Worm (Caenorhabditis elegans): ENCODE measurements around the gene C50F4.8.
A peak's percentile ranks its signal among the peaks of the same experiment; 100 is the strongest.

C50F4.8 gene

DNA sequence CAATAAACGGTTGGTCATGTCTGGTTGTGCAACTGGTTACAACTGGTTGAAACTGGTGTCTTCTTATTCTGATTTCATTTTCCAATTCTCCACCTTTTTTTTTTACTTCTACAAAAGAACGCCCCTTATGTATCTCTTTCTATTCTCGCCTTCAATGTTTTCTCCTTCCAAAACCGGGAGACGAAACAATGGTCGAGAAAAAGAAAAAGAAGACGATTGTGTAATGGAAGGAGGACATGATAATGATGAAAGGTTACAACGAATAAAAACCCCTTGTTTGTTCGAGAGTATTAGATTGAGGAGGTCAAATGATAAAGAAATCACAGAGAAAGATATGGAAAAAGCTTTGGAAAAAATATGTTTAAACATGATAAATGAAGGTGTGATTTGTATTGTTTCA, at the start of gene C50F4.8:
TSS of gene C50F4.8 (minus strand) at position 28 of the 400 bp plus-strand sequence.
- no peak for TF ChIP-seq pqm-1 (tag; optimal IDR thresholded peaks at IDR 0.05)
- no peak for TF ChIP-seq ceh-28 (tag; optimal IDR thresholded peaks at IDR 0.05)
- TF ChIP-seq jun-1 (tag; optimal IDR thresholded peaks at IDR 0.05), result no peak
- no peak for TF ChIP-seq ceh-9 (tag; optimal IDR thresholded peaks at IDR 0.05)
- TF ChIP-seq lsy-12 (tag; optimal IDR thresholded peaks at IDR 0.05), result no peak
- TF ChIP-seq nhr-23 (tag; optimal IDR thresholded peaks at IDR 0.05), result peak; percentile 55
- TF ChIP-seq aly-2 (tag; optimal IDR thresholded peaks at IDR 0.05), result no peak
- TF ChIP-seq ama-1 (optimal IDR thresholded peaks at IDR 0.05), result peak; percentile 37
- TF ChIP-seq nhr-67 (tag; optimal IDR thresholded peaks at IDR 0.05), result no peak

DNA sequence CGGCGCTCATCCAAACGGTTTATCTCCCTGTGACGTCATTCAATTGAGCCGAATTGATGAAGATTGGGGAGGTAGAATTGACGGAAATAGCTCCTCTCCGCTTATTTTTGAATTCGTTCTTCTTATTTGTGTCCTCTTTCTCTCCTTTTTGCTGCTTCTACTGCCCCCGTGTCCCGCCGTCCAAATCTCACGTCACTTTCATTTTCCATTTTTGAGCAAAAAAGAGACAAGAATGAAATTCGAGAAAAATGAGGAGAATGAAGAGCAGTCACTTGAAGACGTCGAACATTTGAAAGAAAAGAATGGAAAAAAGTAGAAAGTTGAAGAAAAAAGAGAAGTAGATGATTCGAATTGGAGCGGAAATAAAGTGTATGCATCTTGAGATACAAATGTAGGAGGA, 44.9 kb upstream of the C50F4.8 start:
- TF ChIP-seq ceh-16 (tag; optimal IDR thresholded peaks at IDR 0.05), result no peak
- peak; percentile 25 for TF ChIP-seq nfya-1 (tag; optimal IDR thresholded peaks at IDR 0.05; ENCODE audit: insufficient read depth)
- peak; percentile 66 for TF ChIP-seq fkh-10 (GFP tag; optimal IDR thresholded peaks at IDR 0.05)

DNA sequence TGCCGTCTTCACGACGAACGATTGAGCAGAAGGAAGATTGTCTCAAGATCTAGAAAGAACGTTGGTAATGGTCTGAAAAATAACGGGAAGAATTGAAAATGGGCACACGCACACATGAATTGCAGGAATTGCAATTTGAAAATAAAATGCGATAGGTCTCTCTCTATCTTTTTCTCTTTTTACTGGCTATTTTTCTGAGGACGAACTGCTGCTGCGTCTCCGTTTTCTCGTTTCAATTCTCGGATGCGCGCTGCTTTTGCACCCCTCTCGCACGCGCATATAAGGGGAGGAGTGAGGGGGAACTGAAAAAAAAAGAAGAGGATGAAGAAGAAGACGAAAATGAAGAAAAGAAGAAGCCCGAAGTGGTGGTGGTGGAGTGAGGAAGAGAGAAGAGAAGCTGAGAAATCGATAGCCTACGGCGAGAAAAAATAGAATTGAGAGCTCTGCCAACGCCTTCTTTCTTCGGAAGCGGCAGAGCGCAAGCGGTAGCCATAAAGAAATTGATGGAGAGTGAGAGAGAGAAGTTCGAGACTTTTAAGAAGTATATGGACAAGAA, 43.0 kb upstream of the C50F4.8 start, which contains the start of gene rgef-1:
TSS of gene rgef-1 (minus strand) at position 51 of the 556 bp plus-strand sequence.
- TF ChIP-seq aly-2 (tag; optimal IDR thresholded peaks at IDR 0.05) (no peak), elt-1 (tag; optimal IDR thresholded peaks at IDR 0.05) (no peak), ceh-16 (tag; optimal IDR thresholded peaks at IDR 0.05) (no peak), ZK546.5 (tag; optimal IDR thresholded peaks at IDR 0.05) (no peak), sea-2 (GFP tag; optimal IDR thresholded peaks at IDR 0.05) (peak; percentile 43), fos-1 (tag; optimal IDR thresholded peaks at IDR 0.05) (no peak), snpc-4 (tag; optimal IDR thresholded peaks at IDR 0.05) (peak; percentile 24), fkh-10 (GFP tag; optimal IDR thresholded peaks at IDR 0.05) (peak; percentile 80), lsy-12 (tag; optimal IDR thresholded peaks at IDR 0.05) (no peak), zag-1 (tag; optimal IDR thresholded peaks at IDR 0.05) (no peak), egl-27 (tag; optimal IDR thresholded peaks at IDR 0.05) (no peak), nhr-23 (tag; optimal IDR thresholded peaks at IDR 0.05) (no peak), elt-2 (tag; optimal IDR thresholded peaks at IDR 0.05) (no peak), egl-5 (tag; optimal IDR thresholded peaks at IDR 0.05) (no peak), unc-62 (GFP tag; optimal IDR thresholded peaks at IDR 0.05) (peak; percentile 16), pha-4 (tag; optimal IDR thresholded peaks at IDR 0.05) (no peak), nhr-12 (tag; optimal IDR thresholded peaks at IDR 0.05) (no peak), ztf-4 (tag; optimal IDR thresholded peaks at IDR 0.05) (no peak), mdl-1 (tag; optimal IDR thresholded peaks at IDR 0.05) (peak; percentile 45), lin-15B (tag; optimal IDR thresholded peaks at IDR 0.05) (peak; percentile 43), nhr-11 (tag; optimal IDR thresholded peaks at IDR 0.05) (no peak), ztf-11 (tag; optimal IDR thresholded peaks at IDR 0.05) (no peak), nhr-67 (tag; optimal IDR thresholded peaks at IDR 0.05) (no peak), eor-1 (tag; optimal IDR thresholded peaks at IDR 0.05) (no peak), nfya-1 (tag; optimal IDR thresholded peaks at IDR 0.05; ENCODE audit: insufficient read depth) (peak; percentile 86), unc-39 (tag; optimal IDR thresholded peaks at IDR 0.05) (no peak), nhr-25 (tag; optimal IDR thresholded peaks at IDR 0.05) (no peak), nhr-237 (tag; optimal IDR thresholded peaks at IDR 0.05) (no peak), nhr-28 (tag; optimal IDR thresholded peaks at IDR 0.05) (no peak), nhr-43 (tag; optimal IDR thresholded peaks at IDR 0.05; ENCODE audit: poor library complexity, severe bottlenecking) (no peak), R02D3.7 (tag; optimal IDR thresholded peaks at IDR 0.05) (no peak), ama-1 (optimal IDR thresholded peaks at IDR 0.05) (no peak), elt-3 (tag; optimal IDR thresholded peaks at IDR 0.05) (no peak), ceh-82 (tag; optimal IDR thresholded peaks at IDR 0.05) (no peak), pqm-1 (tag; optimal IDR thresholded peaks at IDR 0.05) (no peak), hmg-11 (tag; optimal IDR thresholded peaks at IDR 0.05) (peak; percentile 73), skn-1 (tag; optimal IDR thresholded peaks at IDR 0.05) (peak; percentile 35), nhr-76 (tag; optimal IDR thresholded peaks at IDR 0.05) (no peak), fkh-2 (tag; optimal IDR thresholded peaks at IDR 0.05) (no peak), tbx-2 (tag; optimal IDR thresholded peaks at IDR 0.05) (peak; percentile 33), lin-39 (tag; optimal IDR thresholded peaks at IDR 0.05) (peak; percentile 73), jun-1 (tag; optimal IDR thresholded peaks at IDR 0.05) (no peak), mml-1 (tag; optimal IDR thresholded peaks at IDR 0.05) (no peak), nhr-77 (tag; optimal IDR thresholded peaks at IDR 0.05) (no peak), ceh-9 (tag; optimal IDR thresholded peaks at IDR 0.05) (no peak), ceh-28 (tag; optimal IDR thresholded peaks at IDR 0.05) (peak; percentile 61), daf-12 (tag; optimal IDR thresholded peaks at IDR 0.05) (no peak)
